Fruit fly (Drosophila melanogaster) whole organism, embryonic: ENCODE results near the gene Dh31.

ENCODE experiments used
- CG11504 ChIP-seq: fragments of 200-800 bp; sonication (Bioruptor generic); optimal IDR thresholded peaks from 3 replicates; lab custom pipeline; 2019; ENCODE audit warnings: missing biosample characterization, mild to moderate bottlenecking, missing genetic modification characterization, moderate library complexity
- CG11696 ChIP-seq: fragments of 200-800 bp; sonication (Bioruptor generic); IDR thresholded peaks from 2 replicates; pipeline ENCODE4 v1.3.6; 2022; ENCODE audit warnings: missing biosample characterization, missing genetic modification characterization
- CG15514 ChIP-seq: fragments of 200-800 bp; sonication (Bioruptor generic); optimal IDR thresholded peaks from 3 replicates; lab custom pipeline; 2017; ENCODE audit warnings: missing biosample characterization, missing genetic modification characterization, mild to moderate bottlenecking, moderate library complexity, missing genetic modification reagents
- CG18764 ChIP-seq: fragments of 200-800 bp; sonication (Bioruptor generic); optimal IDR thresholded peaks from 3 replicates; lab custom pipeline; 2016; ENCODE audit warnings: missing biosample characterization, missing genetic modification characterization
- CG2116 ChIP-seq: fragments of 200-800 bp; sonication (Bioruptor generic); optimal IDR thresholded peaks from 3 replicates; lab custom pipeline; 2018; ENCODE audit warnings: missing biosample characterization, mild to moderate bottlenecking, missing genetic modification characterization
- CG2889 ChIP-seq: fragments of 200-800 bp; sonication (Bioruptor generic); IDR thresholded peaks from 3 replicates; pipeline ENCODE4 v1.3.6; 2022; ENCODE audit warnings: missing biosample characterization, missing genetic modification characterization
- CG30403 ChIP-seq: fragments of 200-800 bp; sonication (Bioruptor generic); optimal IDR thresholded peaks from 3 replicates; lab custom pipeline; 2016; ENCODE audit warnings: missing biosample characterization, missing genetic modification characterization
- CG34422 ChIP-seq: fragments of 200-800 bp; sonication (Bioruptor generic); IDR thresholded peaks from 3 replicates; pipeline ENCODE4 v1.3.6; 2022; ENCODE audit warnings: missing biosample characterization, missing genetic modification characterization
- CG4424 ChIP-seq: fragments of 200-800 bp; sonication (Bioruptor generic); optimal IDR thresholded peaks from 3 replicates; lab custom pipeline; 2016; ENCODE audit warnings: missing biosample characterization, missing genetic modification characterization
- CG8089 ChIP-seq: fragments of 200-800 bp; sonication (Bioruptor generic); optimal IDR thresholded peaks from 3 replicates; lab custom pipeline; 2016; ENCODE audit warnings: missing biosample characterization, missing genetic modification characterization
- CG8359 ChIP-seq: fragments of 200-800 bp; sonication (Bioruptor generic); optimal IDR thresholded peaks from 2 replicates; lab custom pipeline; 2017; ENCODE audit warnings: missing biosample characterization, mild to moderate bottlenecking, missing genetic modification characterization, borderline replicate concordance
- CG9609 ChIP-seq: fragments of 200-800 bp; sonication (Bioruptor generic); optimal IDR thresholded peaks from 3 replicates; lab custom pipeline; 2016; ENCODE audit warnings: missing biosample characterization, missing genetic modification characterization
- CG9727 ChIP-seq: fragments of 200-800 bp; sonication (Bioruptor generic); optimal IDR thresholded peaks from 3 replicates; lab custom pipeline; 2017; ENCODE audit warnings: missing biosample characterization, mild to moderate bottlenecking, missing genetic modification characterization
- CG9817 ChIP-seq: fragments of 200-800 bp; sonication (Bioruptor generic); optimal IDR thresholded peaks from 2 replicates; lab custom pipeline; 2018; ENCODE audit warnings: missing biosample characterization, mild to moderate bottlenecking, missing genetic modification characterization, moderate library complexity
- Dbx ChIP-seq: fragments of 200-800 bp; sonication (Bioruptor generic); IDR thresholded peaks from 3 replicates; pipeline ENCODE4 v1.3.6; 2022; ENCODE audit warnings: missing biosample characterization, missing genetic modification characterization
- Ets65A ChIP-seq: fragments of 200-800 bp; sonication (Bioruptor generic); peaks from one replicate; lab custom pipeline; 2016; ENCODE audit warnings: missing biosample characterization, missing genetic modification characterization
- HLH3B ChIP-seq: fragments of 200-800 bp; sonication (Bioruptor generic); IDR thresholded peaks from 2 replicates; pipeline ENCODE4 v1.3.6; 2022; ENCODE audit warnings: missing biosample characterization, missing genetic modification characterization
- Hey ChIP-seq: fragments of 200-800 bp; sonication (Bioruptor generic); optimal IDR thresholded peaks from 3 replicates; lab custom pipeline; 2018; ENCODE audit warnings: missing biosample characterization, mild to moderate bottlenecking, missing genetic modification characterization
- Hr39 ChIP-seq: fragments of >200 bp; optimal IDR thresholded peaks from 2 replicates; lab custom pipeline; 2017
- Hr51 ChIP-seq, 2 experiments: fragments of 200-800 bp; sonication (Bioruptor generic); optimal IDR thresholded peaks; 2 replicates in 1 of 2; 3 replicates in 1 of 2; lab custom pipeline; 2016 to 2018; ENCODE audit warnings: missing biosample characterization in 2 of 2, missing genetic modification characterization in 2 of 2, mild to moderate bottlenecking in 1 of 2, moderate library complexity in 1 of 2
- Hr78 ChIP-seq, 2 experiments: fragments of 200-800 bp in 1 of 2; fragments of >200 bp in 1 of 2; sonication (Bioruptor generic) in 1 of 2; optimal IDR thresholded peaks; 2 replicates each; lab custom pipeline; 2017 to 2019; ENCODE audit warnings: missing biosample characterization in 2 of 2, missing genetic modification characterization in 2 of 2, mild to moderate bottlenecking in 1 of 2, moderate library complexity in 1 of 2
- Hsf ChIP-seq: fragments of 200-800 bp; sonication (Bioruptor generic); optimal IDR thresholded peaks from 3 replicates; lab custom pipeline; 2016; ENCODE audit warnings: missing biosample characterization, missing genetic modification characterization
- MTF-1 ChIP-seq: fragments of 200-800 bp; sonication (Bioruptor generic); optimal IDR thresholded peaks from 2 replicates; lab custom pipeline; 2018; ENCODE audit warnings: missing biosample characterization, mild to moderate bottlenecking, missing genetic modification characterization, borderline replicate concordance
- NK7.1 ChIP-seq: fragments of 200-800 bp; sonication (Bioruptor generic); optimal IDR thresholded peaks from 3 replicates; lab custom pipeline; 2016; ENCODE audit warnings: missing biosample characterization, missing genetic modification characterization
- Nf-YA ChIP-seq: fragments of 200-800 bp; sonication (Bioruptor generic); IDR thresholded peaks from 2 replicates; pipeline ENCODE4 v1.3.6; 2022; ENCODE audit warnings: missing biosample characterization, missing genetic modification characterization
- Side ChIP-seq: fragments of 200-800 bp; sonication (Bioruptor generic); optimal IDR thresholded peaks from 2 replicates; lab custom pipeline; 2016; ENCODE audit warnings: missing biosample characterization, missing genetic modification characterization
- Sox100B ChIP-seq: fragments of 200-800 bp; sonication (Bioruptor generic); optimal IDR thresholded peaks from 3 replicates; lab custom pipeline; 2018; ENCODE audit warnings: missing biosample characterization, mild to moderate bottlenecking, missing genetic modification characterization
- Taf1 ChIP-seq: fragments of 200-800 bp; sonication (Bioruptor generic); IDR thresholded peaks from 2 replicates; pipeline ENCODE4 v1.3.6; 2022; ENCODE audit warnings: missing biosample characterization, missing genetic modification characterization
- Xbp1 ChIP-seq: fragments of 200-800 bp; sonication (Bioruptor generic); optimal IDR thresholded peaks from 3 replicates; lab custom pipeline; 2016; ENCODE audit warnings: missing biosample characterization, mild to moderate bottlenecking, missing genetic modification characterization
- ac ChIP-seq: fragments of 200-800 bp; sonication (Bioruptor generic); optimal IDR thresholded peaks from 3 replicates; lab custom pipeline; 2017; ENCODE audit warnings: missing biosample characterization, mild to moderate bottlenecking, missing genetic modification characterization
- bsh ChIP-seq, 2 experiments: fragments of 200-800 bp; sonication (Bioruptor generic); optimal IDR thresholded peaks; 2 replicates each; lab custom pipeline; 2017 to 2018; ENCODE audit warnings: mild to moderate bottlenecking in 2 of 2, missing biosample characterization in 2 of 2, missing genetic modification characterization in 2 of 2, moderate library complexity in 1 of 2
- ci ChIP-seq: fragments of 200-800 bp; sonication (Bioruptor generic); IDR thresholded peaks from 3 replicates; pipeline ENCODE4 v1.3.6; 2022; ENCODE audit warnings: missing biosample characterization, missing genetic modification characterization
- dysf ChIP-seq: fragments of 200-800 bp; sonication (Bioruptor generic); IDR thresholded peaks from 3 replicates; pipeline ENCODE4 v1.3.6; 2022; ENCODE audit warnings: missing biosample characterization, missing genetic modification characterization
- fd3F ChIP-seq: fragments of 200-800 bp; sonication (Bioruptor generic); optimal IDR thresholded peaks from 2 replicates; lab custom pipeline; 2018; ENCODE audit warnings: missing biosample characterization, mild to moderate bottlenecking, missing genetic modification characterization, moderate library complexity
- fd96Cb ChIP-seq: fragments of 200-800 bp; sonication (Bioruptor generic); optimal IDR thresholded peaks from 2 replicates; lab custom pipeline; 2018; ENCODE audit warnings: missing biosample characterization, mild to moderate bottlenecking, missing genetic modification characterization, moderate library complexity
- hth ChIP-seq: fragments of >200 bp; optimal IDR thresholded peaks from 2 replicates; lab custom pipeline; 2017; ENCODE audit warnings: inconsistent platforms
- knrl ChIP-seq: fragments of 200-800 bp; sonication (Bioruptor generic); IDR thresholded peaks from 3 replicates; pipeline ENCODE4 v1.3.6; 2022; ENCODE audit warnings: missing biosample characterization, missing genetic modification characterization; ENCODE audit not compliant: partially characterized antibody
- lab ChIP-seq: fragments of 200-800 bp; sonication (Bioruptor generic); optimal IDR thresholded peaks from 3 replicates; lab custom pipeline; 2017; ENCODE audit warnings: missing biosample characterization, missing genetic modification characterization, mild to moderate bottlenecking, moderate library complexity, missing genetic modification reagents
- lov ChIP-seq, 2 experiments: fragments of 200-800 bp in 1 of 2; fragments of >200 bp in 1 of 2; sonication (Bioruptor generic) in 1 of 2; IDR thresholded peaks in 1 of 2; optimal IDR thresholded peaks in 1 of 2; 2 replicates in 1 of 2; 3 replicates in 1 of 2; pipeline versions ENCODE4 v1.3.6 to Lab custom; 2017 to 2022; ENCODE audit warnings: missing biosample characterization in 1 of 2, missing genetic modification characterization in 1 of 2
- org-1 ChIP-seq: fragments of 200-800 bp; sonication (Bioruptor generic); optimal IDR thresholded peaks from 2 replicates; lab custom pipeline; 2017; ENCODE audit warnings: missing biosample characterization, missing genetic modification characterization
- rib ChIP-seq: fragments of 200-800 bp; sonication (Bioruptor generic); IDR thresholded peaks from 2 replicates; pipeline ENCODE4 v1.3.6; 2022; ENCODE audit warnings: missing biosample characterization, missing genetic modification characterization
- seq ChIP-seq: fragments of 200-800 bp; sonication (Bioruptor generic); IDR thresholded peaks from 2 replicates; pipeline ENCODE4 v1.3.6; 2022; ENCODE audit warnings: missing biosample characterization, missing genetic modification characterization
- so ChIP-seq: fragments of 200-800 bp; sonication (Bioruptor generic); IDR thresholded peaks from 3 replicates; pipeline ENCODE4 v1.3.6; 2022; ENCODE audit warnings: missing biosample characterization, missing genetic modification characterization
- tio ChIP-seq: fragments of 200-800 bp; sonication (Bioruptor generic); optimal IDR thresholded peaks from 2 replicates; lab custom pipeline; 2017; ENCODE audit warnings: missing biosample characterization, missing genetic modification characterization, inconsistent platforms
- toy ChIP-seq: fragments of 200-800 bp; sonication (Bioruptor generic); IDR thresholded peaks from 2 replicates; pipeline ENCODE4 v1.3.6; 2022; ENCODE audit warnings: missing biosample characterization, missing genetic modification characterization
- trem ChIP-seq: fragments of 200-800 bp; optimal IDR thresholded peaks from 3 replicates; lab custom pipeline; 2019; ENCODE audit warnings: missing biosample characterization, mild to moderate bottlenecking, missing genetic modification characterization, moderate library complexity
- vvl ChIP-seq: fragments of 200-800 bp; sonication (Bioruptor generic); IDR thresholded peaks from 2 replicates; pipeline ENCODE4 v1.3.6; 2022; ENCODE audit warnings: missing biosample characterization, missing genetic modification characterization
- z ChIP-seq: fragments of 200-800 bp; sonication (Bioruptor generic); IDR thresholded peaks from 3 replicates; pipeline ENCODE4 v1.3.6; 2022; ENCODE audit warnings: missing biosample characterization, missing genetic modification characterization

Dh31 gene

dm6 chr2L:8535394-8536176 is 28.9 kb upstream of the Dh31 start (continued):
- TF ChIP-seq CG9727, result peak; percentile 96
- peak; percentile 76; the same call in 1 of the 3 replicates for TF ChIP-seq so (GFP tag; lab: Robert Waterston, UW)
- TF ChIP-seq fd3F (GFP tag; lab: Kevin White, UChicago), result peak; percentile 59
- peak; percentile 84 for TF ChIP-seq CG8359
- peak; percentile 90 for TF ChIP-seq Xbp1
- peak; percentile 86 for TF ChIP-seq lab
- TF ChIP-seq z (GFP tag; lab: Robert Waterston, UW), result no peak; the same call in 2 of the 3 replicates
- TF ChIP-seq ci (GFP tag; lab: Robert Waterston, UW), result peak; percentile 72
- peak; percentile 82 for TF ChIP-seq CG34422 (GFP tag; lab: Robert Waterston, UW)
- peak; percentile 61 for TF ChIP-seq CG2116 (GFP tag; lab: Kevin White, UChicago)
- TF ChIP-seq CG9817 (tag; lab: Kevin White, UChicago), result peak; percentile 75
- TF ChIP-seq CG18764 (GFP tag; lab: Kevin White, UChicago), result peak; percentile 75
- peak; percentile 78 for TF ChIP-seq vvl (GFP tag; lab: Robert Waterston, UW)
- TF ChIP-seq lov (optimal IDR thresholded peaks at IDR 0.05; lab: Kevin White, UChicago), result no peak
- peak; percentile 71; the same call in 1 of the 3 replicates for TF ChIP-seq lov (GFP tag; IDR thresholded peaks at IDR 0.05; lab: Robert Waterston, UW)
- TF ChIP-seq Taf1 (GFP tag; lab: Robert Waterston, UW), result peak; percentile 28; the same call in 1 of the 2 replicates
- peak; percentile 95 for TF ChIP-seq tio
- no peak; the same call in 2 of the 3 replicates for TF ChIP-seq CG2889 (GFP tag; lab: Robert Waterston, UW)
- peak; percentile 78 for TF ChIP-seq HLH3B (GFP tag; lab: Robert Waterston, UW)
- peak; percentile 94 for TF ChIP-seq Ets65A (GFP tag; lab: Kevin White, UChicago)
- TF ChIP-seq Side (GFP tag; lab: Kevin White, UChicago), result peak; percentile 38
- TF ChIP-seq CG9609, result peak; percentile 5
- peak; percentile 88 for TF ChIP-seq org-1 (GFP tag; lab: Kevin White, UChicago)
- no peak for TF ChIP-seq hth (lab: Kevin White, UChicago)
- peak; percentile 91 for TF ChIP-seq dysf (GFP tag; lab: Robert Waterston, UW)
- peak; percentile 91 to 92 for TF ChIP-seq bsh (GFP tag; optimal IDR thresholded peaks at IDR 0.05; lab: Kevin White, UChicago)
- TF ChIP-seq Hr39, result no peak
- peak; percentile 74 for TF ChIP-seq CG15514 (GFP tag; lab: Kevin White, UChicago)
- TF ChIP-seq CG11504 (tag; lab: Kevin White, UChicago), result peak; percentile 96
- peak in 1 of 2 experiments; percentile 96 for TF ChIP-seq Hr51 (GFP tag; optimal IDR thresholded peaks at IDR 0.05; lab: Kevin White, UChicago)
- peak; percentile 94 for TF ChIP-seq fd96Cb (tag; lab: Kevin White, UChicago)
- peak; percentile 93 for TF ChIP-seq CG30403 (GFP tag; lab: Kevin White, UChicago)
- TF ChIP-seq CG4424 (GFP tag; lab: Kevin White, UChicago), result peak; percentile 92
- TF ChIP-seq Dbx (GFP tag; lab: Robert Waterston, UW), result peak; percentile 41; the same call in 1 of the 3 replicates
- peak; percentile 44 for TF ChIP-seq ac (GFP tag; lab: Kevin White, UChicago)
- TF ChIP-seq MTF-1 (GFP tag; lab: Kevin White, UChicago), result peak; percentile 65
- TF ChIP-seq NK7.1, result peak; percentile 35
- peak; percentile 26; the same call in 1 of the 2 replicates for TF ChIP-seq Nf-YA (GFP tag; lab: Robert Waterston, UW)
- peak; percentile 98 for TF ChIP-seq Sox100B (GFP tag; lab: Kevin White, UChicago)
- TF ChIP-seq CG8089 (GFP tag; lab: Kevin White, UChicago), result no peak
- no peak for TF ChIP-seq knrl
- TF ChIP-seq seq (GFP tag; lab: Robert Waterston, UW), result peak; percentile 63
- TF ChIP-seq Hey (tag; lab: Kevin White, UChicago), result no peak
- TF ChIP-seq Hr78 (GFP tag; optimal IDR thresholded peaks at IDR 0.05; lab: Kevin White, UChicago), result peak in 1 of 2 experiments; percentile 74
- peak; percentile 87 for TF ChIP-seq trem
- TF ChIP-seq rib (GFP tag; lab: Robert Waterston, UW), result no peak
- peak; percentile 45; the same call in 1 of the 2 replicates for TF ChIP-seq toy (GFP tag; lab: Robert Waterston, UW)
- TF ChIP-seq Hsf (GFP tag; lab: Kevin White, UChicago), result peak; percentile 77
- TF ChIP-seq CG11696 (GFP tag; lab: Robert Waterston, UW), result peak; percentile 49; the same call in 1 of the 2 replicates
